Worm (Caenorhabditis elegans) whole organism, L1 larva: ENCODE data around the gene ifc-2.

Experiments used
- C04F5.9 ChIP-seq: sonication (generic microtip); optimal IDR thresholded peaks from 2 replicates; lab custom pipeline; 2016; ENCODE audit warnings: missing genetic modification characterization, missing compliant biosample characterization
- C34B4.2 ChIP-seq: sonication (generic microtip); optimal IDR thresholded peaks from 2 replicates; lab custom pipeline; 2017; ENCODE audit warnings: mild to moderate bottlenecking, missing genetic modification characterization, missing compliant biosample characterization
- ama-1 ChIP-seq: fragments of 150-350 bp; optimal IDR thresholded peaks from 2 replicates; lab custom pipeline; 2014
- blmp-1 ChIP-seq: fragments of 150-350 bp; optimal IDR thresholded peaks from 2 replicates; lab custom pipeline; 2014; ENCODE audit warnings: missing biosample characterization, missing genetic modification characterization
- ceh-63 ChIP-seq: fragments of 200-800 bp; sonication (Bioruptor generic); optimal IDR thresholded peaks from 2 replicates; lab custom pipeline; 2018; ENCODE audit warnings: mild to moderate bottlenecking, missing genetic modification characterization, missing compliant biosample characterization
- ceh-8 ChIP-seq: fragments of 200-800 bp; sonication (Bioruptor generic); optimal IDR thresholded peaks from 2 replicates; lab custom pipeline; 2018; ENCODE audit warnings: mild to moderate bottlenecking, missing genetic modification characterization, moderate library complexity, missing compliant biosample characterization
- ceh-82 ChIP-seq, 3 experiments: fragments of 150-350 bp in 1 of 3; sonication (generic microtip) in 2 of 3; optimal IDR thresholded peaks; 2 replicates each; lab custom pipeline; 2014 to 2017; ENCODE audit warnings: missing biosample characterization in 3 of 3, missing genetic modification characterization in 3 of 3
- ceh-88 ChIP-seq: fragments of 200-800 bp; sonication (Bioruptor generic); IDR thresholded peaks from 2 replicates; pipeline ENCODE4 v1.3.6; 2022; ENCODE audit warnings: missing genetic modification characterization, missing compliant biosample characterization
- ceh-90 ChIP-seq: sonication (generic microtip); optimal IDR thresholded peaks from 2 replicates; lab custom pipeline; 2016; ENCODE audit warnings: missing genetic modification characterization, missing compliant biosample characterization
- ces-1 ChIP-seq: fragments of 150-350 bp; optimal IDR thresholded peaks from 2 replicates; lab custom pipeline; 2014; ENCODE audit warnings: missing biosample characterization, missing genetic modification reagents, missing genetic modification characterization
- efl-1 ChIP-seq, 4 experiments: fragments of 150-350 bp; optimal IDR thresholded peaks in 3 of 4; peaks in 1 of 4; 1 replicate in 1 of 4; 2 replicates in 3 of 4; lab custom pipeline; 2014; ENCODE audit warnings: missing biosample characterization in 2 of 4, missing genetic modification characterization in 2 of 4, missing genetic modification reagents in 2 of 4
- elt-2 ChIP-seq: sonication (generic microtip); optimal IDR thresholded peaks from 2 replicates; lab custom pipeline; 2016; ENCODE audit warnings: missing genetic modification characterization, mild to moderate bottlenecking, inconsistent platforms, missing compliant biosample characterization, missing genetic modification reagents
- fkh-10 ChIP-seq: sonication (generic microtip); optimal IDR thresholded peaks from 2 replicates; lab custom pipeline; 2017; ENCODE audit warnings: missing biosample characterization, missing genetic modification reagents, missing genetic modification characterization
- fos-1 ChIP-seq: fragments of 150-350 bp; optimal IDR thresholded peaks from 2 replicates; lab custom pipeline; 2014; ENCODE audit warnings: missing biosample characterization, missing genetic modification characterization
- hlh-17 ChIP-seq: fragments of 200-800 bp; sonication (Bioruptor generic); optimal IDR thresholded peaks from 2 replicates; lab custom pipeline; 2018; ENCODE audit warnings: missing genetic modification characterization, mild to moderate bottlenecking, missing compliant biosample characterization, moderate library complexity, borderline replicate concordance
- isw-1 ChIP-seq: fragments of 200-800 bp; sonication (Bioruptor generic); IDR thresholded peaks from 2 replicates; pipeline ENCODE4 v1.3.6; 2022; ENCODE audit warnings: missing genetic modification characterization, missing compliant biosample characterization
- jun-1 ChIP-seq: fragments of 150-350 bp; optimal IDR thresholded peaks from 2 replicates; lab custom pipeline; 2014; ENCODE audit warnings: missing biosample characterization, missing genetic modification reagents, missing genetic modification characterization
- lin-35 ChIP-seq, 2 experiments: fragments of 150-350 bp; optimal IDR thresholded peaks; 2 replicates each; lab custom pipeline; 2014; ENCODE audit warnings: missing biosample characterization in 2 of 2, missing genetic modification characterization in 2 of 2, missing genetic modification reagents in 2 of 2
- lin-39 ChIP-seq: fragments of 150-350 bp; optimal IDR thresholded peaks from 2 replicates; lab custom pipeline; 2014; ENCODE audit warnings: missing biosample characterization, missing genetic modification reagents, missing genetic modification characterization
- lsy-2 ChIP-seq, 2 experiments: fragments of 150-350 bp; optimal IDR thresholded peaks; 2 replicates each; lab custom pipeline; 2014; ENCODE audit warnings: missing biosample characterization in 2 of 2, missing genetic modification characterization in 2 of 2
- mab-9 ChIP-seq: fragments of 200-800 bp; sonication (Bioruptor generic); IDR thresholded peaks from 2 replicates; pipeline ENCODE4 v1.3.6; 2022; ENCODE audit warnings: missing genetic modification reagents, missing genetic modification characterization, missing compliant biosample characterization
- mef-2 ChIP-seq: fragments of 150-350 bp; optimal IDR thresholded peaks from 2 replicates; lab custom pipeline; 2014; ENCODE audit warnings: missing biosample characterization, missing genetic modification characterization
- mep-1 ChIP-seq: fragments of 150-350 bp; optimal IDR thresholded peaks from 2 replicates; lab custom pipeline; 2014; ENCODE audit warnings: missing biosample characterization, missing genetic modification characterization
- nhr-11 ChIP-seq: fragments of 150-350 bp; optimal IDR thresholded peaks from 2 replicates; lab custom pipeline; 2014; ENCODE audit warnings: missing biosample characterization, missing genetic modification characterization
- nhr-12 ChIP-seq: sonication (generic microtip); optimal IDR thresholded peaks from 2 replicates; lab custom pipeline; 2017; ENCODE audit warnings: missing biosample characterization, missing genetic modification characterization
- nhr-20 ChIP-seq: sonication (generic microtip); optimal IDR thresholded peaks from 2 replicates; lab custom pipeline; 2016; ENCODE audit warnings: mild to moderate bottlenecking, missing genetic modification characterization, missing compliant biosample characterization
- nhr-237 ChIP-seq: fragments of 150-350 bp; optimal IDR thresholded peaks from 2 replicates; lab custom pipeline; 2014; ENCODE audit warnings: missing biosample characterization, missing genetic modification characterization
- nhr-28 ChIP-seq: fragments of 150-350 bp; optimal IDR thresholded peaks from 2 replicates; lab custom pipeline; 2014; ENCODE audit warnings: missing biosample characterization, missing genetic modification characterization
- nhr-47 ChIP-seq: sonication (generic microtip); optimal IDR thresholded peaks from 2 replicates; lab custom pipeline; 2016; ENCODE audit warnings: mild to moderate bottlenecking, missing genetic modification characterization, moderate library complexity, missing compliant biosample characterization
- nhr-71 ChIP-seq: sonication (generic microtip); optimal IDR thresholded peaks from 2 replicates; lab custom pipeline; 2016; ENCODE audit warnings: mild to moderate bottlenecking, missing genetic modification characterization, moderate library complexity, missing compliant biosample characterization
- nhr-85 ChIP-seq: sonication (generic microtip); peaks from one replicate; lab custom pipeline; 2016; ENCODE audit warnings: missing genetic modification characterization, inconsistent platforms, missing compliant biosample characterization
- nhr-90 ChIP-seq: sonication (generic microtip); optimal IDR thresholded peaks from 2 replicates; lab custom pipeline; 2016; ENCODE audit warnings: mild to moderate bottlenecking, missing genetic modification characterization, missing compliant biosample characterization; ENCODE audit not compliant: poor library complexity
- pax-3 ChIP-seq: fragments of 200-800 bp; sonication (Bioruptor generic); optimal IDR thresholded peaks from 2 replicates; lab custom pipeline; 2018; ENCODE audit warnings: mild to moderate bottlenecking, missing genetic modification characterization, moderate library complexity, missing compliant biosample characterization
- pqm-1 ChIP-seq: sonication (generic microtip); optimal IDR thresholded peaks from 3 replicates; lab custom pipeline; 2017; ENCODE audit warnings: missing biosample characterization, missing genetic modification characterization
- snu-23 ChIP-seq: sonication (generic microtip); optimal IDR thresholded peaks from 2 replicates; lab custom pipeline; 2016; ENCODE audit warnings: missing genetic modification characterization, missing compliant biosample characterization
- sox-4 ChIP-seq: sonication (generic microtip); optimal IDR thresholded peaks from 2 replicates; lab custom pipeline; 2016; ENCODE audit warnings: missing genetic modification characterization, missing compliant biosample characterization
- sptf-1 ChIP-seq: fragments of 150-350 bp; optimal IDR thresholded peaks from 2 replicates; lab custom pipeline; 2014; ENCODE audit warnings: missing biosample characterization, missing genetic modification characterization
- sup-37 ChIP-seq: fragments of 200-800 bp; sonication (Bioruptor generic); optimal IDR thresholded peaks from 2 replicates; lab custom pipeline; 2018; ENCODE audit warnings: mild to moderate bottlenecking, missing genetic modification characterization, missing compliant biosample characterization
- tbx-2 ChIP-seq: sonication (generic microtip); optimal IDR thresholded peaks from 2 replicates; lab custom pipeline; 2016; ENCODE audit warnings: missing genetic modification characterization, missing compliant biosample characterization
- unc-30 ChIP-seq: sonication (generic microtip); optimal IDR thresholded peaks from 2 replicates; lab custom pipeline; 2017; ENCODE audit warnings: missing biosample characterization, missing genetic modification characterization
- unc-62 ChIP-seq: fragments of 150-350 bp; optimal IDR thresholded peaks from 2 replicates; lab custom pipeline; 2014; ENCODE audit warnings: missing biosample characterization, missing genetic modification reagents, missing genetic modification characterization
- unc-86 ChIP-seq: sonication (generic microtip); optimal IDR thresholded peaks from 2 replicates; lab custom pipeline; 2016; ENCODE audit warnings: missing genetic modification characterization, missing compliant biosample characterization
- vab-15 ChIP-seq: sonication (generic microtip); optimal IDR thresholded peaks from 2 replicates; lab custom pipeline; 2017; ENCODE audit warnings: missing genotype, mild to moderate bottlenecking, missing genetic modification characterization, missing compliant biosample characterization
- zag-1 ChIP-seq: fragments of 150-350 bp; optimal IDR thresholded peaks from 2 replicates; lab custom pipeline; 2014; ENCODE audit warnings: missing biosample characterization, missing genetic modification characterization

ifc-2 gene

ce11 chrX:661727-662330, 7.1 kb upstream of the ifc-2 start, which contains the start of gene rund-1 (continued):
- TF ChIP-seq mab-9 (GFP tag; lab: Robert Waterston, UW) = no peak
- TF ChIP-seq snu-23 (GFP tag; lab: Kevin White, UChicago) = peak; percentile 56
- TF ChIP-seq nhr-90 = no peak
- TF ChIP-seq isw-1 (GFP tag; lab: Robert Waterston, UW) = peak; percentile 31
- no peak for TF ChIP-seq hlh-17 (GFP tag; lab: Kevin White, UChicago)
- peak in 1 of 3 experiments; percentile 62 for TF ChIP-seq ceh-82 (tag; optimal IDR thresholded peaks at IDR 0.05; lab: Kevin White, UChicago)
- no peak for TF ChIP-seq unc-62 (GFP tag; lab: Kevin White, UChicago)
- TF ChIP-seq sptf-1 (tag; lab: Kevin White, UChicago) = no peak
- TF ChIP-seq lsy-2 (tag; optimal IDR thresholded peaks at IDR 0.05; lab: Kevin White, UChicago) = peak; percentile 50 to 51
- TF ChIP-seq fkh-10 (GFP tag; lab: Kevin White, UChicago) = peak; percentile 79
- peak; percentile 69 for TF ChIP-seq mep-1 (tag; lab: Kevin White, UChicago)
- peak; percentile 36 for TF ChIP-seq zag-1
- TF ChIP-seq jun-1 (tag; lab: Kevin White, UChicago) = peak; percentile 19
- no peak for TF ChIP-seq unc-30 (tag; lab: Kevin White, UChicago)
- peak in 1 of 2 experiments; percentile 11 for TF ChIP-seq efl-1 (optimal IDR thresholded peaks at IDR 0.05; lab: Kevin White, UChicago)
- TF ChIP-seq efl-1 (GFP tag; optimal IDR thresholded peaks at IDR 0.05 in 1 of 2; lab: Kevin White, UChicago) = no peak
- TF ChIP-seq unc-86 (tag; lab: Kevin White, UChicago) = peak; percentile 71
- no peak for TF ChIP-seq ama-1 (lab: Kevin White, UChicago)
- TF ChIP-seq fos-1 (tag; lab: Kevin White, UChicago) = peak; percentile 6
- no peak for TF ChIP-seq ceh-90
- peak; percentile 46 for TF ChIP-seq pax-3 (tag; lab: Kevin White, UChicago)
- TF ChIP-seq tbx-2 (tag; lab: Kevin White, UChicago) = peak; percentile 53
- TF ChIP-seq nhr-11 (tag; lab: Kevin White, UChicago) = no peak
- TF ChIP-seq nhr-47 (tag; lab: Kevin White, UChicago) = peak; percentile 81
- TF ChIP-seq nhr-71 (tag; lab: Kevin White, UChicago) = peak; percentile 87
- peak; percentile 71 for TF ChIP-seq sox-4 (tag; lab: Kevin White, UChicago)
- TF ChIP-seq mef-2 (tag; lab: Kevin White, UChicago) = peak; percentile 43

- no peak for TF ChIP-seq tbx-2 (tag; lab: Kevin White, UChicago)
- TF ChIP-seq nhr-85 = no peak
- no peak for TF ChIP-seq unc-62 (GFP tag; lab: Kevin White, UChicago)
- no peak for TF ChIP-seq C34B4.2 (tag; lab: Kevin White, UChicago)
- TF ChIP-seq lin-39 (tag; lab: Kevin White, UChicago) = no peak
- TF ChIP-seq jun-1 (tag; lab: Kevin White, UChicago) = no peak
- no peak for TF ChIP-seq ces-1 (GFP tag; lab: Kevin White, UChicago)
- TF ChIP-seq vab-15 = no peak
Measured at ce11 chrX:655884-656283, 1.2 kb upstream of the ifc-2 start, which contains the start of gene lpr-7. Gene lpr-7 (plus strand): TSS chrX:656184.

ce11 chrX:651616-652015, 3.1 kb downstream of the ifc-2 start:
- TF ChIP-seq hlh-17 (GFP tag; lab: Kevin White, UChicago) (no peak), fos-1 (tag; lab: Kevin White, UChicago) (no peak), elt-2 (tag; lab: Kevin White, UChicago) (peak; percentile 42), C04F5.9 (tag; lab: Kevin White, UChicago) (no peak), mab-9 (GFP tag; lab: Robert Waterston, UW) (no peak), pqm-1 (tag; lab: Kevin White, UChicago) (no peak), nhr-237 (tag; lab: Kevin White, UChicago) (no peak), unc-86 (tag; lab: Kevin White, UChicago) (no peak), lin-35 (GFP tag; optimal IDR thresholded peaks at IDR 0.05; lab: Kevin White, UChicago) (peak in 1 of 2 experiments; percentile 24), blmp-1 (tag; lab: Kevin White, UChicago) (no peak), unc-62 (GFP tag; lab: Kevin White, UChicago) (no peak), nhr-12 (no peak), nhr-28 (tag; lab: Kevin White, UChicago) (no peak), nhr-11 (tag; lab: Kevin White, UChicago) (no peak), sup-37 (GFP tag; lab: Kevin White, UChicago) (no peak), ceh-63 (GFP tag; lab: Kevin White, UChicago) (no peak), tbx-2 (tag; lab: Kevin White, UChicago) (no peak), zag-1 (no peak), ceh-88 (GFP tag; lab: Robert Waterston, UW) (no peak), snu-23 (GFP tag; lab: Kevin White, UChicago) (no peak), efl-1 (optimal IDR thresholded peaks at IDR 0.05; lab: Kevin White, UChicago) (no peak), efl-1 (GFP tag; optimal IDR thresholded peaks at IDR 0.05 in 1 of 2; lab: Kevin White, UChicago) (peak in 1 of 2 experiments; percentile 79), ceh-8 (no peak), nhr-20 (no peak), mep-1 (tag; lab: Kevin White, UChicago) (no peak)
